Fruit fly (Drosophila melanogaster): ENCODE data around the gene CG13970.

DNA sequence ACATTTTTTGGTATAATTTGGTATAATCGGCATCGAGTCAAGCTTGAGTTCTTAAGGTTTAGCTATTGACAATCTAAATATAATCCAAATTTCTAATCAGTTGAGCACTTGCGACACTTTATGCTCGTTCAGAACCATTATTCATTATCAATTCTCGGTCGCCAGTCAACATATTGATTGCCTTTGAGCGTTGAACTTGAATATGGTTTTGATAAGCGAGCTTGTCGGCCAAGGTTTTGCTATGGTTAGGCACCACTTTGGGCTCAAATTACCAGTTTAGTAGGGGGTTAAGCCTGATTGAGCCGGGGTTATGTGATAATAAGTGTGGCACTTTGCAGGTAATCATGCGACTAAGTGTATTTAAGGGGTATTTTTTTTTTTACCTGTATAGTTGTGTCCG, 29.6 kb downstream of the CG13970 start:
- TF ChIP-seq CTCF (optimal IDR thresholded peaks at IDR 0.05) (no peak), CG8478 (optimal IDR thresholded peaks at IDR 0.05) (no peak)
